Worm (Caenorhabditis elegans): ENCODE measurements around the gene H37A05.2.

Gene H37A05.2

ce11 chrV:13619752-13620151, 14.3 kb downstream of the H37A05.2 start, which contains the start of gene srd-11:
Gene srd-11, minus strand, starts transcription at chrV:13619852.
- TF ChIP-seq B0035.1 (tag; optimal IDR thresholded peaks at IDR 0.05): no peak
- TF ChIP-seq sdz-38 (tag; optimal IDR thresholded peaks at IDR 0.05): no peak
- no peak for TF ChIP-seq ztf-6 (GFP tag; IDR thresholded peaks at IDR 0.05)
- TF ChIP-seq hrde-1 (tag; optimal IDR thresholded peaks at IDR 0.05; ENCODE audit: borderline replicate concordance): no peak
- no peak for TF ChIP-seq unc-62 (GFP tag; optimal IDR thresholded peaks at IDR 0.05)
- no peak for TF ChIP-seq bed-2 (GFP tag; IDR thresholded peaks at IDR 0.05)
- TF ChIP-seq nhr-80 (tag; optimal IDR thresholded peaks at IDR 0.05): no peak
- TF ChIP-seq madf-6 (GFP tag; IDR thresholded peaks at IDR 0.05): no peak
- no peak for TF ChIP-seq egrh-3 (GFP tag; IDR thresholded peaks at IDR 0.05)
- no peak for TF ChIP-seq him-1 (tag; optimal IDR thresholded peaks at IDR 0.05)
- no peak for TF ChIP-seq mxl-1 (tag; optimal IDR thresholded peaks at IDR 0.05)
- TF ChIP-seq F37B4.10 (GFP tag; IDR thresholded peaks at IDR 0.05): no peak
- no peak for TF ChIP-seq C06A6.2 (GFP tag; conservative IDR thresholded peaks at IDR 0.05)
- TF ChIP-seq let-607 (tag; optimal IDR thresholded peaks at IDR 0.05): no peak
- no peak for TF ChIP-seq tbp1 (GFP tag; optimal IDR thresholded peaks at IDR 0.05)
- no peak for TF ChIP-seq egl-44 (GFP tag; IDR thresholded peaks at IDR 0.05)
- TF ChIP-seq F52B5.7 (tag; optimal IDR thresholded peaks at IDR 0.05): no peak

ce11 chrV:13613870-13614269, 20.2 kb downstream of the H37A05.2 start, which contains the start of gene F53F4.7:
Gene F53F4.7, minus strand, starts transcription at chrV:13613970.
- TF ChIP-seq egrh-3 (GFP tag; IDR thresholded peaks at IDR 0.05): no peak
- TF ChIP-seq tlf-1 (GFP tag; optimal IDR thresholded peaks at IDR 0.05): no peak
- TF ChIP-seq F49E8.2 (tag; optimal IDR thresholded peaks at IDR 0.05; ENCODE audit: insufficient read depth): no peak
- no peak for TF ChIP-seq attf-5 (GFP tag; optimal IDR thresholded peaks at IDR 0.05)
- TF ChIP-seq die-1 (tag; optimal IDR thresholded peaks at IDR 0.05): no peak

DNA sequence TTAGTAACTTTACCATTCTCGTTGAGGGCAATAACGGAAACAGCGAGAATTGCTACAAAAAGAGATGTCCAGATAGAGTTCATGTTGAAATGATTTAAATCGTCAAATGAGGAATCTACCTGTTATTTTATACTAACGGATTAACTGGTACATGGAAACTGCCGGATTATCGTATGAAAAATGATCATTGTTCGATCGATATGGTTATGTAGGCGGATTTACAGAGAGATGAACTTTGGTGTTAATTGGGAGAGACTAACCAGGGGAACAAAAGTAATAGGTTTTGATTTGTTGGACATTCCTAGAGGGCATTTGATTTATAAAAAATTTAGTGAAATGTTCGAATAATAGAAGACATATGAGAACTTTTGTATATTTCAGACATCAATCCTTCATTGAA, 22.3 kb downstream of the H37A05.2 start, which contains the start of gene spig-9:
Gene spig-9 (minus strand): TSS at position 101 of the 400 bp plus-strand sequence.
- TF ChIP-seq ceh-27 (GFP tag; optimal IDR thresholded peaks at IDR 0.05) (no peak), hmg-20 (GFP tag; IDR thresholded peaks at IDR 0.05) (no peak), egrh-3 (GFP tag; IDR thresholded peaks at IDR 0.05) (no peak), bed-2 (GFP tag; IDR thresholded peaks at IDR 0.05) (no peak), aptf-2 (GFP tag; conservative IDR thresholded peaks at IDR 0.05) (no peak), ccch-3 (GFP tag; optimal IDR thresholded peaks at IDR 0.05) (no peak), hmg-1.2 (GFP tag; IDR thresholded peaks at IDR 0.05) (no peak), mes-4 (tag; optimal IDR thresholded peaks at IDR 0.05) (no peak), B0035.1 (tag; optimal IDR thresholded peaks at IDR 0.05) (no peak), zim-3 (tag; optimal IDR thresholded peaks at IDR 0.05) (no peak), ztf-6 (GFP tag; IDR thresholded peaks at IDR 0.05) (no peak)

DNA sequence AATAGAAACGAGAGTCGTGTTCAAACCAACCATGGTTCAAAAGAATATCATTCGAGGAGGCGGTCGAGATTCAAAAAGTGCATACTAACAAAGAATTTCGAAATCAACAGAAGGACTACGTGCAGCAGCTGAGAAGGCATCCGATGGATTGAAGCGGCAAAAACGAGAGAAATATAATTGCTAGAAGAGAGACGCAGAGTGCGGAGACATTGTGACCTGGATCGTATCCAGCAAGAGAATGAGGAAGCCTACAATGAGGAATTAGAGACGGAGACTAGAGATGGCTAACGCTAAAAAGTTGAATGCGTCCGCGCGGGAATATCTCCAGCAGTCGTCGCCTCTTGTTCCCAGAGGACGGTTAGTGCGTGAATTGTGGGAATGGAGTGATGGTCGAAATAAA, 24.2 kb downstream of the H37A05.2 start:
- TF ChIP-seq hmg-1.2 (GFP tag; IDR thresholded peaks at IDR 0.05) (peak; percentile 63), repo-1 (tag; optimal IDR thresholded peaks at IDR 0.05) (no peak)

- TF ChIP-seq ceh-27 (GFP tag; optimal IDR thresholded peaks at IDR 0.05) (no peak), somi-1 (GFP tag; optimal IDR thresholded peaks at IDR 0.05) (peak; percentile 30), ceh-100 (GFP tag; IDR thresholded peaks at IDR 0.05) (no peak)
These were observed 25.6 kb downstream of the H37A05.2 start for ce11 chrV:13608486-13608885.
